Worm (Caenorhabditis elegans) whole organism, early embryonic: ENCODE data around the gene aps-1.
"Not testable (repeated sequence)": the region's sequence is repeated elsewhere in the genome, so short reads cannot be mapped to it uniquely, and the experiment has no call there.

Experiments used
- B0310.2 ChIP-seq: sonication (generic microtip); optimal IDR thresholded peaks from 2 replicates; lab custom pipeline; 2016; ENCODE audit warnings: mild to moderate bottlenecking, missing genetic modification characterization, missing compliant biosample characterization
- F13C5.2 ChIP-seq: sonication (generic microtip); optimal IDR thresholded peaks from 2 replicates; lab custom pipeline; 2017; ENCODE audit warnings: mild to moderate bottlenecking, missing genetic modification characterization, inconsistent platforms, missing compliant biosample characterization
- aly-1 ChIP-seq: sonication (generic microtip); optimal IDR thresholded peaks from 2 replicates; lab custom pipeline; 2016; ENCODE audit warnings: missing genetic modification characterization, missing compliant biosample characterization
- ama-1 ChIP-seq: fragments of 150-350 bp; optimal IDR thresholded peaks from 2 replicates; lab custom pipeline; 2014
- ceh-13 ChIP-seq: fragments of 200-800 bp; sonication (Bioruptor generic); optimal IDR thresholded peaks from 2 replicates; lab custom pipeline; 2018; ENCODE audit warnings: mild to moderate bottlenecking, missing genetic modification characterization, missing compliant biosample characterization
- ceh-36 ChIP-seq: sonication (generic microtip); optimal IDR thresholded peaks from 2 replicates; lab custom pipeline; 2016; ENCODE audit warnings: missing genetic modification characterization, inconsistent platforms, missing compliant biosample characterization
- ets-7 ChIP-seq: sonication (generic microtip); optimal IDR thresholded peaks from 2 replicates; lab custom pipeline; 2016; ENCODE audit warnings: missing genotype, missing genetic modification characterization, missing compliant biosample characterization
- flt-1 ChIP-seq: fragments of 200-800 bp; sonication (Bioruptor generic); IDR thresholded peaks from 2 replicates; pipeline ENCODE4 v1.3.6; 2022; ENCODE audit warnings: missing genetic modification characterization, missing compliant biosample characterization
- hmbx-1 ChIP-seq: sonication (generic microtip); optimal IDR thresholded peaks from 2 replicates; lab custom pipeline; 2016; ENCODE audit warnings: mild to moderate bottlenecking, missing genetic modification characterization, missing compliant biosample characterization
- hmg-4 ChIP-seq: fragments of 200-800 bp; sonication (Bioruptor generic); optimal IDR thresholded peaks from 2 replicates; lab custom pipeline; 2018; ENCODE audit warnings: mild to moderate bottlenecking, missing genetic modification characterization, missing compliant biosample characterization
- hnd-1 ChIP-seq: sonication (generic microtip); optimal IDR thresholded peaks from 2 replicates; lab custom pipeline; 2016; ENCODE audit warnings: missing genetic modification characterization, missing compliant biosample characterization
- pes-1 ChIP-seq: fragments of 200-800 bp; sonication (Bioruptor generic); IDR thresholded peaks from 2 replicates; pipeline ENCODE4 v1.3.6; 2022; ENCODE audit warnings: missing genetic modification reagents, missing genetic modification characterization, missing compliant biosample characterization
- scrt-1 ChIP-seq: fragments of 200-800 bp; sonication (Bioruptor generic); IDR thresholded peaks from 2 replicates; pipeline ENCODE4 v1.3.6; 2022; ENCODE audit warnings: missing genetic modification characterization, missing compliant biosample characterization
- sea-1 ChIP-seq: fragments of 200-800 bp; sonication (Bioruptor generic); conservative IDR thresholded peaks from 2 replicates; pipeline ENCODE4 v1.3.6; 2022; ENCODE audit warnings: missing genetic modification characterization, missing compliant biosample characterization
- tbx-11 ChIP-seq: fragments of 200-800 bp; sonication (Bioruptor generic); IDR thresholded peaks from 2 replicates; pipeline ENCODE4 v1.3.6; 2022; ENCODE audit warnings: missing genetic modification characterization, missing compliant biosample characterization
- tbx-37 ChIP-seq: fragments of 200-800 bp; sonication (Bioruptor generic); conservative IDR thresholded peaks from 2 replicates; pipeline ENCODE4 v1.3.6; 2022; ENCODE audit warnings: missing genetic modification reagents, missing genetic modification characterization, missing compliant biosample characterization
- tra-4 ChIP-seq: sonication (generic microtip); optimal IDR thresholded peaks from 2 replicates; lab custom pipeline; 2017; ENCODE audit warnings: missing genetic modification characterization, missing compliant biosample characterization

aps-1 gene

ce11 chrV:6034714-6035113, 16.9 kb downstream of the aps-1 start, which contains the start of gene dhs-17:
TSS of gene dhs-17 (minus strand) at chrV:6034814.
- no peak for TF ChIP-seq ets-7 (tag; lab: Kevin White, UChicago)
- TF ChIP-seq scrt-1 (GFP tag; lab: Robert Waterston, UW): no peak
- TF ChIP-seq flt-1: no peak
- no peak for TF ChIP-seq ceh-13
- no peak for TF ChIP-seq aly-1 (tag; lab: Kevin White, UChicago)
- TF ChIP-seq sea-1: no peak
- no peak for TF ChIP-seq B0310.2
- TF ChIP-seq F13C5.2: no peak
- TF ChIP-seq hnd-1: no peak
- no peak for TF ChIP-seq ceh-36 (tag; lab: Kevin White, UChicago)
- TF ChIP-seq tra-4: no peak
- no peak for TF ChIP-seq tbx-11 (GFP tag; lab: Robert Waterston, UW)
- TF ChIP-seq pes-1 (GFP tag; lab: Robert Waterston, UW): no peak
- no peak for TF ChIP-seq ama-1 (lab: Kevin White, UChicago)

- no peak for TF ChIP-seq ama-1 (lab: Kevin White, UChicago)
- no peak for TF ChIP-seq ets-7 (tag; lab: Kevin White, UChicago)
- TF ChIP-seq flt-1: no peak
- TF ChIP-seq tra-4: no peak
- TF ChIP-seq tbx-11 (GFP tag; lab: Robert Waterston, UW): no peak
- no peak for TF ChIP-seq hmbx-1 (tag; lab: Kevin White, UChicago)
- TF ChIP-seq hmg-4 (GFP tag; lab: Kevin White, UChicago): no peak
- no peak for TF ChIP-seq aly-1 (tag; lab: Kevin White, UChicago)
- no peak for TF ChIP-seq sea-1
- no peak for TF ChIP-seq F13C5.2
- no peak for TF ChIP-seq tbx-37 (GFP tag; lab: Robert Waterston, UW)
- TF ChIP-seq ceh-36 (tag; lab: Kevin White, UChicago): no peak
- no peak for TF ChIP-seq B0310.2
- TF ChIP-seq pes-1 (GFP tag; lab: Robert Waterston, UW): no peak
- TF ChIP-seq hnd-1: no peak
- TF ChIP-seq ceh-13: no peak
- no peak for TF ChIP-seq scrt-1 (GFP tag; lab: Robert Waterston, UW)
Observed at ce11 chrV:6036547-6036946, 18.8 kb downstream of the aps-1 start.

- not testable (repeated sequence) for TF ChIP-seq tbx-11 (GFP tag; lab: Robert Waterston, UW); pes-1 (GFP tag; lab: Robert Waterston, UW); ceh-36 (tag; lab: Kevin White, UChicago)
Observed at ce11 chrV:6038405-6039151, 20.8 kb downstream of the aps-1 start, which contains the start of gene F29G9.1. TSS of gene F29G9.1 (plus strand) at chrV:6039101.

- no peak for TF ChIP-seq hnd-1
- no peak for TF ChIP-seq tbx-11 (GFP tag; lab: Robert Waterston, UW)
- no peak for TF ChIP-seq pes-1 (GFP tag; lab: Robert Waterston, UW)
- no peak for TF ChIP-seq ceh-13
- no peak for TF ChIP-seq hmbx-1 (tag; lab: Kevin White, UChicago)
- TF ChIP-seq scrt-1 (GFP tag; lab: Robert Waterston, UW): no peak
- no peak for TF ChIP-seq tbx-37 (GFP tag; lab: Robert Waterston, UW)
- no peak for TF ChIP-seq ama-1 (lab: Kevin White, UChicago)
- no peak for TF ChIP-seq ceh-36 (tag; lab: Kevin White, UChicago)
- no peak for TF ChIP-seq sea-1
Observed at ce11 chrV:6041375-6041774, 23.6 kb downstream of the aps-1 start, which contains the start of gene R01B10.2. TSS of gene R01B10.2 (minus strand) at chrV:6041475.

- TF ChIP-seq F13C5.2 (peak; percentile 56), B0310.2 (no peak)
Observed at ce11 chrV:6043275-6044271, 25.8 kb downstream of the aps-1 start, which contains the start of gene cpi-2. TSS of gene cpi-2 (plus strand) at chrV:6044062.

- no peak for TF ChIP-seq B0310.2
- no peak for TF ChIP-seq pes-1 (GFP tag; lab: Robert Waterston, UW)
- TF ChIP-seq sea-1: no peak
- TF ChIP-seq ceh-36 (tag; lab: Kevin White, UChicago): no peak
- TF ChIP-seq scrt-1 (GFP tag; lab: Robert Waterston, UW): no peak
- TF ChIP-seq F13C5.2: no peak
- TF ChIP-seq hnd-1: no peak
- no peak for TF ChIP-seq aly-1 (tag; lab: Kevin White, UChicago)
- no peak for TF ChIP-seq tbx-37 (GFP tag; lab: Robert Waterston, UW)
- TF ChIP-seq hmg-4 (GFP tag; lab: Kevin White, UChicago): no peak
- no peak for TF ChIP-seq ama-1 (lab: Kevin White, UChicago)
- no peak for TF ChIP-seq ets-7 (tag; lab: Kevin White, UChicago)
- no peak for TF ChIP-seq flt-1
- TF ChIP-seq ceh-13: no peak
- TF ChIP-seq tra-4: no peak
- TF ChIP-seq hmbx-1 (tag; lab: Kevin White, UChicago): no peak
- no peak for TF ChIP-seq tbx-11 (GFP tag; lab: Robert Waterston, UW)
Observed at ce11 chrV:6044448-6044847, 26.7 kb downstream of the aps-1 start.
